Worm (Caenorhabditis elegans) whole organism, L1 larva: ENCODE measurements around the gene F09F9.3.

Source experiments
- C16A3.4 ChIP-seq: fragments of 150-350 bp; optimal IDR thresholded peaks from 2 replicates; lab custom pipeline; 2014; ENCODE audit warnings: missing biosample characterization, missing genetic modification characterization
- C34B4.2 ChIP-seq: sonication (generic microtip); optimal IDR thresholded peaks from 2 replicates; lab custom pipeline; 2017; ENCODE audit warnings: mild to moderate bottlenecking, missing genetic modification characterization, missing compliant biosample characterization
- Y116A8C.19 ChIP-seq: sonication (generic microtip); optimal IDR thresholded peaks from 2 replicates; lab custom pipeline; 2016; ENCODE audit warnings: missing compliant biosample characterization, missing genetic modification characterization, borderline replicate concordance
- alr-1 ChIP-seq: fragments of 200-800 bp; sonication (Bioruptor generic); optimal IDR thresholded peaks from 2 replicates; lab custom pipeline; 2018; ENCODE audit warnings: borderline replicate concordance, mild to moderate bottlenecking, missing genetic modification characterization, missing compliant biosample characterization
- ama-1 ChIP-seq: fragments of 150-350 bp; optimal IDR thresholded peaks from 2 replicates; lab custom pipeline; 2014
- blmp-1 ChIP-seq: fragments of 150-350 bp; optimal IDR thresholded peaks from 2 replicates; lab custom pipeline; 2014; ENCODE audit warnings: missing biosample characterization, missing genetic modification characterization
- ceh-63 ChIP-seq: fragments of 200-800 bp; sonication (Bioruptor generic); optimal IDR thresholded peaks from 2 replicates; lab custom pipeline; 2018; ENCODE audit warnings: mild to moderate bottlenecking, missing genetic modification characterization, missing compliant biosample characterization
- ceh-8 ChIP-seq: fragments of 200-800 bp; sonication (Bioruptor generic); optimal IDR thresholded peaks from 2 replicates; lab custom pipeline; 2018; ENCODE audit warnings: mild to moderate bottlenecking, missing genetic modification characterization, moderate library complexity, missing compliant biosample characterization
- ceh-88 ChIP-seq: fragments of 200-800 bp; sonication (Bioruptor generic); IDR thresholded peaks from 2 replicates; pipeline ENCODE4 v1.3.6; 2022; ENCODE audit warnings: missing genetic modification characterization, missing compliant biosample characterization
- ces-1 ChIP-seq: fragments of 150-350 bp; optimal IDR thresholded peaks from 2 replicates; lab custom pipeline; 2014; ENCODE audit warnings: missing biosample characterization, missing genetic modification reagents, missing genetic modification characterization
- dpl-1 ChIP-seq, 3 experiments: fragments of 150-350 bp in 2 of 3; sonication (generic microtip) in 1 of 3; optimal IDR thresholded peaks; 2 replicates each; lab custom pipeline; 2014 to 2017; ENCODE audit warnings: missing biosample characterization in 3 of 3, missing genetic modification characterization in 3 of 3, missing genetic modification reagents in 3 of 3
- dsc-1 ChIP-seq: sonication (generic microtip); optimal IDR thresholded peaks from 2 replicates; lab custom pipeline; 2016; ENCODE audit warnings: mild to moderate bottlenecking, missing genetic modification characterization, missing compliant biosample characterization
- efl-1 ChIP-seq, 4 experiments: fragments of 150-350 bp; optimal IDR thresholded peaks in 3 of 4; peaks in 1 of 4; 1 replicate in 1 of 4; 2 replicates in 3 of 4; lab custom pipeline; 2014; ENCODE audit warnings: missing biosample characterization in 2 of 4, missing genetic modification characterization in 2 of 4, missing genetic modification reagents in 2 of 4
- fkh-8 ChIP-seq: sonication (generic microtip); optimal IDR thresholded peaks from 2 replicates; lab custom pipeline; 2016; ENCODE audit warnings: mild to moderate bottlenecking, missing genetic modification characterization, missing compliant biosample characterization
- fos-1 ChIP-seq: fragments of 150-350 bp; optimal IDR thresholded peaks from 2 replicates; lab custom pipeline; 2014; ENCODE audit warnings: missing biosample characterization, missing genetic modification characterization
- grh-1 ChIP-seq: fragments of 200-800 bp; sonication (Bioruptor generic); IDR thresholded peaks from 2 replicates; pipeline ENCODE4 v1.3.6; 2022; ENCODE audit warnings: missing genetic modification reagents, missing genetic modification characterization, missing compliant biosample characterization
- hlh-17 ChIP-seq: fragments of 200-800 bp; sonication (Bioruptor generic); optimal IDR thresholded peaks from 2 replicates; lab custom pipeline; 2018; ENCODE audit warnings: missing genetic modification characterization, mild to moderate bottlenecking, missing compliant biosample characterization, moderate library complexity, borderline replicate concordance
- hlh-4 ChIP-seq: sonication (generic microtip); optimal IDR thresholded peaks from 2 replicates; lab custom pipeline; 2016; ENCODE audit warnings: mild to moderate bottlenecking, missing genetic modification characterization, missing compliant biosample characterization
- isw-1 ChIP-seq: fragments of 200-800 bp; sonication (Bioruptor generic); IDR thresholded peaks from 2 replicates; pipeline ENCODE4 v1.3.6; 2022; ENCODE audit warnings: missing genetic modification characterization, missing compliant biosample characterization
- jun-1 ChIP-seq: fragments of 150-350 bp; optimal IDR thresholded peaks from 2 replicates; lab custom pipeline; 2014; ENCODE audit warnings: missing biosample characterization, missing genetic modification reagents, missing genetic modification characterization
- lin-13 ChIP-seq: fragments of 150-350 bp; optimal IDR thresholded peaks from 2 replicates; lab custom pipeline; 2014; ENCODE audit warnings: missing biosample characterization, missing genetic modification reagents, missing genetic modification characterization
- lin-14 ChIP-seq: fragments of 200-800 bp; sonication (Bioruptor generic); optimal IDR thresholded peaks from 2 replicates; lab custom pipeline; 2018; ENCODE audit warnings: mild to moderate bottlenecking, missing genetic modification characterization, moderate library complexity, missing compliant biosample characterization
- lin-35 ChIP-seq, 2 experiments: fragments of 150-350 bp; optimal IDR thresholded peaks; 2 replicates each; lab custom pipeline; 2014; ENCODE audit warnings: missing biosample characterization in 2 of 2, missing genetic modification characterization in 2 of 2, missing genetic modification reagents in 2 of 2
- lin-39 ChIP-seq: fragments of 150-350 bp; optimal IDR thresholded peaks from 2 replicates; lab custom pipeline; 2014; ENCODE audit warnings: missing biosample characterization, missing genetic modification reagents, missing genetic modification characterization
- lir-3 ChIP-seq: sonication (generic microtip); optimal IDR thresholded peaks from 2 replicates; lab custom pipeline; 2016; ENCODE audit warnings: mild to moderate bottlenecking, missing genetic modification characterization, moderate library complexity, missing compliant biosample characterization; ENCODE audit not compliant: poor library complexity
- mab-9 ChIP-seq: fragments of 200-800 bp; sonication (Bioruptor generic); IDR thresholded peaks from 2 replicates; pipeline ENCODE4 v1.3.6; 2022; ENCODE audit warnings: missing genetic modification reagents, missing genetic modification characterization, missing compliant biosample characterization
- mep-1 ChIP-seq: fragments of 150-350 bp; optimal IDR thresholded peaks from 2 replicates; lab custom pipeline; 2014; ENCODE audit warnings: missing biosample characterization, missing genetic modification characterization
- nhr-12 ChIP-seq: sonication (generic microtip); optimal IDR thresholded peaks from 2 replicates; lab custom pipeline; 2017; ENCODE audit warnings: missing biosample characterization, missing genetic modification characterization
- nhr-237 ChIP-seq: fragments of 150-350 bp; optimal IDR thresholded peaks from 2 replicates; lab custom pipeline; 2014; ENCODE audit warnings: missing biosample characterization, missing genetic modification characterization
- nhr-47 ChIP-seq: sonication (generic microtip); optimal IDR thresholded peaks from 2 replicates; lab custom pipeline; 2016; ENCODE audit warnings: mild to moderate bottlenecking, missing genetic modification characterization, moderate library complexity, missing compliant biosample characterization
- nhr-76 ChIP-seq: sonication (generic microtip); optimal IDR thresholded peaks from 2 replicates; lab custom pipeline; 2017; ENCODE audit warnings: missing biosample characterization, missing genetic modification characterization
- nhr-77 ChIP-seq: fragments of 150-350 bp; optimal IDR thresholded peaks from 2 replicates; lab custom pipeline; 2014; ENCODE audit warnings: missing biosample characterization, missing genetic modification characterization
- nhr-85 ChIP-seq: sonication (generic microtip); peaks from one replicate; lab custom pipeline; 2016; ENCODE audit warnings: missing genetic modification characterization, inconsistent platforms, missing compliant biosample characterization
- nhr-90 ChIP-seq: sonication (generic microtip); optimal IDR thresholded peaks from 2 replicates; lab custom pipeline; 2016; ENCODE audit warnings: mild to moderate bottlenecking, missing genetic modification characterization, missing compliant biosample characterization; ENCODE audit not compliant: poor library complexity
- pag-3 ChIP-seq: sonication (generic microtip); optimal IDR thresholded peaks from 2 replicates; lab custom pipeline; 2017; ENCODE audit warnings: missing genetic modification characterization, mild to moderate bottlenecking, missing compliant biosample characterization, antibody characterized with exemption, borderline replicate concordance; ENCODE audit not compliant: insufficient read depth
- pax-3 ChIP-seq: fragments of 200-800 bp; sonication (Bioruptor generic); optimal IDR thresholded peaks from 2 replicates; lab custom pipeline; 2018; ENCODE audit warnings: mild to moderate bottlenecking, missing genetic modification characterization, moderate library complexity, missing compliant biosample characterization
- pqm-1 ChIP-seq: sonication (generic microtip); optimal IDR thresholded peaks from 3 replicates; lab custom pipeline; 2017; ENCODE audit warnings: missing biosample characterization, missing genetic modification characterization
- snu-23 ChIP-seq: sonication (generic microtip); optimal IDR thresholded peaks from 2 replicates; lab custom pipeline; 2016; ENCODE audit warnings: missing genetic modification characterization, missing compliant biosample characterization
- swsn-7 ChIP-seq: sonication (generic microtip); optimal IDR thresholded peaks from 2 replicates; lab custom pipeline; 2016; ENCODE audit warnings: missing genetic modification characterization, missing compliant biosample characterization
- tbx-2 ChIP-seq: sonication (generic microtip); optimal IDR thresholded peaks from 2 replicates; lab custom pipeline; 2016; ENCODE audit warnings: missing genetic modification characterization, missing compliant biosample characterization
- tlp-1 ChIP-seq: fragments of 150-350 bp; optimal IDR thresholded peaks from 2 replicates; lab custom pipeline; 2014; ENCODE audit warnings: missing biosample characterization, missing genetic modification characterization
- unc-30 ChIP-seq: sonication (generic microtip); optimal IDR thresholded peaks from 2 replicates; lab custom pipeline; 2017; ENCODE audit warnings: missing biosample characterization, missing genetic modification characterization
- unc-86 ChIP-seq: sonication (generic microtip); optimal IDR thresholded peaks from 2 replicates; lab custom pipeline; 2016; ENCODE audit warnings: missing genetic modification characterization, missing compliant biosample characterization
- unc-98 ChIP-seq: fragments of 200-800 bp; sonication (Bioruptor generic); IDR thresholded peaks from 2 replicates; pipeline ENCODE4 v1.3.6; 2022; ENCODE audit warnings: missing genetic modification characterization, missing compliant biosample characterization
- vab-15 ChIP-seq: sonication (generic microtip); optimal IDR thresholded peaks from 2 replicates; lab custom pipeline; 2017; ENCODE audit warnings: missing genotype, mild to moderate bottlenecking, missing genetic modification characterization, missing compliant biosample characterization
- xbp-1 ChIP-seq: sonication (generic microtip); optimal IDR thresholded peaks from 2 replicates; lab custom pipeline; 2016; ENCODE audit warnings: missing genetic modification characterization, missing compliant biosample characterization
- zag-1 ChIP-seq: fragments of 150-350 bp; optimal IDR thresholded peaks from 2 replicates; lab custom pipeline; 2014; ENCODE audit warnings: missing biosample characterization, missing genetic modification characterization
- ztf-11 ChIP-seq, 2 experiments: sonication (generic microtip); optimal IDR thresholded peaks; 2 replicates each; lab custom pipeline; 2016 to 2017; ENCODE audit warnings: missing genetic modification characterization in 2 of 2, missing biosample characterization in 1 of 2, missing compliant biosample characterization in 1 of 2
- ztf-4 ChIP-seq: fragments of 150-350 bp; optimal IDR thresholded peaks from 2 replicates; lab custom pipeline; 2014; ENCODE audit warnings: missing biosample characterization, missing genetic modification characterization

F09F9.3 gene

ce11 chrX:4142648-4143259 lies 21.9 kb upstream of the F09F9.3 start (continued):
- TF ChIP-seq mab-9 (GFP tag; lab: Robert Waterston, UW): peak; percentile 23; the same call in 1 of the 2 replicates
- TF ChIP-seq nhr-12: no peak
- TF ChIP-seq swsn-7 (tag; lab: Kevin White, UChicago): peak; percentile 20

ce11 chrX:4142202-4142601 lies 21.4 kb upstream of the F09F9.3 start:
- TF ChIP-seq ztf-4 (peak; percentile 91), nhr-237 (tag; lab: Kevin White, UChicago) (no peak), dpl-1 (GFP tag; optimal IDR thresholded peaks at IDR 0.05; lab: Kevin White, UChicago) (peak; percentile 12 to 49 (median 43)), mab-9 (GFP tag; lab: Robert Waterston, UW) (peak; percentile 67; the same call in 1 of the 2 replicates), ceh-63 (GFP tag; lab: Kevin White, UChicago) (no peak), ztf-11 (tag; optimal IDR thresholded peaks at IDR 0.05; lab: Kevin White, UChicago) (no peak), pax-3 (tag; lab: Kevin White, UChicago) (peak; percentile 76), vab-15 (tag; lab: Kevin White, UChicago) (no peak), isw-1 (peak; percentile 47), fos-1 (tag; lab: Kevin White, UChicago) (no peak), nhr-76 (tag; lab: Kevin White, UChicago) (no peak), blmp-1 (peak; percentile 48), lin-13 (peak; percentile 31), pag-3 (tag; lab: Kevin White, UChicago) (peak; percentile 59), snu-23 (GFP tag; lab: Kevin White, UChicago) (peak; percentile 90), grh-1 (GFP tag; lab: Robert Waterston, UW) (peak; percentile 76), lin-39 (tag; lab: Kevin White, UChicago) (peak; percentile 39), dsc-1 (tag; lab: Kevin White, UChicago) (peak; percentile 9), jun-1 (tag; lab: Kevin White, UChicago) (peak; percentile 53), nhr-85 (tag; lab: Kevin White, UChicago) (peak; percentile 99), hlh-17 (GFP tag; lab: Kevin White, UChicago) (peak; percentile 19), pqm-1 (tag; lab: Kevin White, UChicago) (no peak), unc-98 (GFP tag; lab: Robert Waterston, UW) (peak; percentile 68), hlh-4 (peak; percentile 40), tbx-2 (tag; lab: Kevin White, UChicago) (peak; percentile 93), ama-1 (no peak), nhr-90 (tag; lab: Kevin White, UChicago) (peak; percentile 95), alr-1 (tag; lab: Kevin White, UChicago) (no peak), ceh-88 (GFP tag; lab: Robert Waterston, UW) (peak; percentile 76), unc-30 (tag; lab: Kevin White, UChicago) (no peak), Y116A8C.19 (no peak), tlp-1 (no peak), C16A3.4 (tag; lab: Kevin White, UChicago) (peak; percentile 55), efl-1 (optimal IDR thresholded peaks at IDR 0.05; lab: Kevin White, UChicago) (peak; percentile 39 to 47), efl-1 (GFP tag; optimal IDR thresholded peaks at IDR 0.05 in 1 of 2; lab: Kevin White, UChicago) (peak; percentile 19 to 95), ceh-8 (peak; percentile 35), xbp-1 (peak; percentile 73), ces-1 (GFP tag; lab: Kevin White, UChicago) (no peak), C34B4.2 (tag; lab: Kevin White, UChicago) (no peak), zag-1 (tag; lab: Kevin White, UChicago) (peak; percentile 32), fkh-8 (tag; lab: Kevin White, UChicago) (peak; percentile 80), lin-35 (GFP tag; optimal IDR thresholded peaks at IDR 0.05; lab: Kevin White, UChicago) (peak; percentile 19 to 88), nhr-47 (tag; lab: Kevin White, UChicago) (peak; percentile 90), nhr-77 (peak; percentile 47), lin-14 (peak; percentile 98), mep-1 (tag; lab: Kevin White, UChicago) (peak; percentile 84), lir-3 (tag; lab: Kevin White, UChicago) (peak; percentile 87), unc-86 (tag; lab: Kevin White, UChicago) (peak; percentile 60)
